Worm (Caenorhabditis elegans): ENCODE data around the gene sek-1.

- no peak for TF ChIP-seq flh-1 (GFP tag; optimal IDR thresholded peaks at IDR 0.05)
- no peak for TF ChIP-seq lsy-2 (tag; optimal IDR thresholded peaks at IDR 0.05)
- TF ChIP-seq unc-39 (tag; optimal IDR thresholded peaks at IDR 0.05): no peak
- no peak for TF ChIP-seq mep-1 (tag; optimal IDR thresholded peaks at IDR 0.05)
- TF ChIP-seq elt-1 (tag; optimal IDR thresholded peaks at IDR 0.05; ENCODE audit: borderline replicate concordance, insufficient read depth): no peak
- no peak for TF ChIP-seq snpc-4 (tag; optimal IDR thresholded peaks at IDR 0.05)
Observed at ce11 chrX:7794306-7794743, 22.2 kb upstream of the sek-1 start.

Data from whole organism, mixed stage, embryonic.